Worm (Caenorhabditis elegans): ENCODE results near the gene C48B4.3.

C48B4.3 gene

ce11 chrIII:9616933-9617332 is 34.7 kb upstream of the C48B4.3 start (continued):
- TF ChIP-seq hlh-11 (tag; optimal IDR thresholded peaks at IDR 0.05) (no peak), pqm-1 (tag; optimal IDR thresholded peaks at IDR 0.05) (no peak), T26A8.4 (GFP tag; IDR thresholded peaks at IDR 0.05) (no peak), egl-43 (GFP tag; IDR thresholded peaks at IDR 0.05) (no peak), lin-38 (GFP tag; IDR thresholded peaks at IDR 0.05) (peak; percentile 95), mdt-29 (GFP tag; IDR thresholded peaks at IDR 0.05) (peak; percentile 47; the same call in 1 of the 2 replicates), hif-1 (tag; optimal IDR thresholded peaks at IDR 0.05) (no peak), arid-1 (GFP tag; conservative IDR thresholded peaks at IDR 0.05) (peak; percentile 73; the same call in 1 of the 2 replicates), daf-16 (GFP tag; optimal IDR thresholded peaks at IDR 0.05) (no peak), daf-16 (tag; optimal IDR thresholded peaks at IDR 0.05) (no peak), ceh-44 (GFP tag; IDR thresholded peaks at IDR 0.05) (no peak), nhr-6 (tag; optimal IDR thresholded peaks at IDR 0.05) (no peak), Y48G9A.11 (GFP tag; IDR thresholded peaks at IDR 0.05) (peak; percentile 94), spr-1 (tag; optimal IDR thresholded peaks at IDR 0.05) (no peak), daf-19 (GFP tag; conservative IDR thresholded peaks at IDR 0.05) (no peak), nhr-11 (tag; optimal IDR thresholded peaks at IDR 0.05) (no peak), mxl-3 (GFP tag; optimal IDR thresholded peaks at IDR 0.05) (no peak), nhr-10 (tag; optimal IDR thresholded peaks at IDR 0.05) (no peak), zfp-2 (tag; optimal IDR thresholded peaks at IDR 0.05) (no peak), ceh-28 (tag; optimal IDR thresholded peaks at IDR 0.05) (no peak), tag-97 (GFP tag; IDR thresholded peaks at IDR 0.05) (no peak), F26F4.8 (GFP tag; conservative IDR thresholded peaks at IDR 0.05) (no peak), unc-130 (GFP tag; optimal IDR thresholded peaks at IDR 0.05) (peak; percentile 96), D1046.2 (GFP tag; IDR thresholded peaks at IDR 0.05) (no peak), tra-1 (GFP tag; IDR thresholded peaks at IDR 0.05) (peak; percentile 37; the same call in 1 of the 2 replicates), mxl-2 (GFP tag; conservative IDR thresholded peaks at IDR 0.05) (no peak), nhr-76 (tag; optimal IDR thresholded peaks at IDR 0.05) (no peak), mep-1 (tag; optimal IDR thresholded peaks at IDR 0.05) (no peak), lsy-2 (tag; optimal IDR thresholded peaks at IDR 0.05) (no peak), hlh-30 (tag; optimal IDR thresholded peaks at IDR 0.05; ENCODE audit: insufficient read depth) (no peak), vab-7 (GFP tag; IDR thresholded peaks at IDR 0.05) (0 out of 2 replicates have a peak, but pooled peaks have one; percentile 34), nhr-77 (tag; optimal IDR thresholded peaks at IDR 0.05) (no peak), aha-1 (tag) (peak; percentile 66), ctbp-1 (GFP tag; IDR thresholded peaks at IDR 0.05) (no peak), rbr-2 (tag; optimal IDR thresholded peaks at IDR 0.05) (no peak), unc-62 (GFP tag; optimal IDR thresholded peaks at IDR 0.05 in 1 of 2) (no peak), unc-62 (tag; optimal IDR thresholded peaks at IDR 0.05) (no peak)

ce11 chrIII:9616426-9616825 is 34.2 kb upstream of the C48B4.3 start, which contains the start of gene hcp-3:
Gene hcp-3 (minus strand): TSS chrIII:9616470.
- TF ChIP-seq dpl-1 (GFP tag; optimal IDR thresholded peaks at IDR 0.05): peak; percentile 78
- peak; percentile 59 for TF ChIP-seq lin-38 (GFP tag; IDR thresholded peaks at IDR 0.05)
- TF ChIP-seq lsy-2 (tag; optimal IDR thresholded peaks at IDR 0.05): peak in 1 of 2 experiments; percentile 69
- no peak for TF ChIP-seq lin-1 (GFP tag; IDR thresholded peaks at IDR 0.05)
- TF ChIP-seq daf-16 (GFP tag; optimal IDR thresholded peaks at IDR 0.05): no peak
- TF ChIP-seq daf-16 (tag; optimal IDR thresholded peaks at IDR 0.05): no peak
- TF ChIP-seq skn-1 (tag; optimal IDR thresholded peaks at IDR 0.05): no peak
- TF ChIP-seq mes-2 (tag; optimal IDR thresholded peaks at IDR 0.05; ENCODE audit: poor library complexity, severe bottlenecking): peak; percentile 69
- no peak for TF ChIP-seq mxl-2 (GFP tag; conservative IDR thresholded peaks at IDR 0.05)
- peak; percentile 38 for TF ChIP-seq hlh-30 (tag; optimal IDR thresholded peaks at IDR 0.05; ENCODE audit: insufficient read depth)
- no peak for TF ChIP-seq snpc-1.2 (GFP tag; IDR thresholded peaks at IDR 0.05)
- TF ChIP-seq set-16 (GFP tag; IDR thresholded peaks at IDR 0.05): no peak
- no peak for TF ChIP-seq duxl-1 (tag; optimal IDR thresholded peaks at IDR 0.05; ENCODE audit: poor library complexity)
- peak; percentile 34 for TF ChIP-seq dve-1 (tag; optimal IDR thresholded peaks at IDR 0.05; ENCODE audit: insufficient read depth)
- no peak for TF ChIP-seq unc-39 (tag; optimal IDR thresholded peaks at IDR 0.05)
- no peak for TF ChIP-seq mxl-3 (GFP tag; optimal IDR thresholded peaks at IDR 0.05)
- no peak for TF ChIP-seq daf-12 (tag; optimal IDR thresholded peaks at IDR 0.05)
- TF ChIP-seq lin-29 (GFP tag; IDR thresholded peaks at IDR 0.05): no peak
- TF ChIP-seq rbr-2 (tag; optimal IDR thresholded peaks at IDR 0.05): no peak

Measured in whole organism, L4 larva.